Fruit fly (Drosophila melanogaster) Kc167 (cell line): ENCODE results near the gene sordd1.

Source experiments
- Myc ChIP-seq: fragments of >200 bp; optimal IDR thresholded peaks from 2 replicates; lab custom pipeline; 2017; ENCODE audit warnings: missing external identifiers
- Sin3A ChIP-seq: fragments of >200 bp; optimal IDR thresholded peaks from 2 replicates; lab custom pipeline; 2018; ENCODE audit warnings: missing external identifiers
- h ChIP-seq: fragments of >200 bp; optimal IDR thresholded peaks from 3 replicates; lab custom pipeline; 2018; ENCODE audit warnings: missing external identifiers
- insv ChIP-seq: fragments of >200 bp; optimal IDR thresholded peaks from 3 replicates; lab custom pipeline; 2018; ENCODE audit warnings: missing external identifiers
- psq ChIP-seq: fragments of >200 bp; optimal IDR thresholded peaks from 2 replicates; lab custom pipeline; 2017; ENCODE audit warnings: missing external identifiers
- ttk ChIP-seq: sonication (Bioruptor generic); optimal IDR thresholded peaks from 2 replicates; lab custom pipeline; 2017; ENCODE audit warnings: missing external identifiers

Gene sordd1

dm6 chrX:15816127-15816526 lies 20.3 kb upstream of the sordd1 start:
- TF ChIP-seq Sin3A (lab: Kevin White, UChicago) = no peak
- no peak for TF ChIP-seq h (lab: Kevin White, UChicago)
- TF ChIP-seq psq (lab: Kevin White, UChicago) = no peak
- TF ChIP-seq Myc (lab: Kevin White, UChicago) = no peak

dm6 chrX:15814485-15814884 lies 18.7 kb upstream of the sordd1 start:
- no peak for TF ChIP-seq h (lab: Kevin White, UChicago)
- TF ChIP-seq ttk (lab: Kevin White, UChicago) = no peak
- TF ChIP-seq insv = no peak
- no peak for TF ChIP-seq Myc (lab: Kevin White, UChicago)
- no peak for TF ChIP-seq psq (lab: Kevin White, UChicago)
- TF ChIP-seq Sin3A (lab: Kevin White, UChicago) = no peak

- TF ChIP-seq ttk (lab: Kevin White, UChicago) (no peak), h (lab: Kevin White, UChicago) (no peak), insv (no peak), psq (lab: Kevin White, UChicago) (no peak), Sin3A (lab: Kevin White, UChicago) (no peak), Myc (lab: Kevin White, UChicago) (no peak)
Observed at dm6 chrX:15813224-15813623, 17.4 kb upstream of the sordd1 start.

- TF ChIP-seq h (lab: Kevin White, UChicago) (no peak), Myc (lab: Kevin White, UChicago) (no peak), ttk (lab: Kevin White, UChicago) (no peak), psq (lab: Kevin White, UChicago) (no peak), Sin3A (lab: Kevin White, UChicago) (no peak), insv (no peak)
Observed at dm6 chrX:15812615-15812995, 16.8 kb upstream of the sordd1 start.

dm6 chrX:15811666-15812614 lies 16.1 kb upstream of the sordd1 start:
- TF ChIP-seq psq (lab: Kevin White, UChicago) = no peak
- no peak for TF ChIP-seq Myc (lab: Kevin White, UChicago)
- no peak for TF ChIP-seq h (lab: Kevin White, UChicago)
- no peak for TF ChIP-seq insv
- TF ChIP-seq ttk (lab: Kevin White, UChicago) = no peak
- no peak for TF ChIP-seq Sin3A (lab: Kevin White, UChicago)

- TF ChIP-seq h (lab: Kevin White, UChicago) (no peak), insv (no peak), psq (lab: Kevin White, UChicago) (no peak), Myc (lab: Kevin White, UChicago) (no peak), ttk (lab: Kevin White, UChicago) (no peak), Sin3A (lab: Kevin White, UChicago) (no peak)
Observed at dm6 chrX:15809255-15809654, 13.4 kb upstream of the sordd1 start, which contains the start of gene CG8509. Gene CG8509 (plus strand): TSS chrX:15809555.

dm6 chrX:15807915-15808314 lies 12.1 kb upstream of the sordd1 start:
- TF ChIP-seq insv (no peak), Myc (lab: Kevin White, UChicago) (no peak), psq (lab: Kevin White, UChicago) (no peak), Sin3A (lab: Kevin White, UChicago) (no peak), ttk (lab: Kevin White, UChicago) (no peak)

- no peak for TF ChIP-seq h (lab: Kevin White, UChicago)
- TF ChIP-seq Myc (lab: Kevin White, UChicago) = no peak
- no peak for TF ChIP-seq Sin3A (lab: Kevin White, UChicago)
- TF ChIP-seq psq (lab: Kevin White, UChicago) = no peak
- TF ChIP-seq insv = no peak
- TF ChIP-seq ttk (lab: Kevin White, UChicago) = no peak
Observed at dm6 chrX:15805523-15805922, 9.7 kb upstream of the sordd1 start.

- no peak for TF ChIP-seq h (lab: Kevin White, UChicago)
- TF ChIP-seq ttk (lab: Kevin White, UChicago) = no peak
- TF ChIP-seq Myc (lab: Kevin White, UChicago) = no peak
- no peak for TF ChIP-seq insv
- no peak for TF ChIP-seq psq (lab: Kevin White, UChicago)
- no peak for TF ChIP-seq Sin3A (lab: Kevin White, UChicago)
Observed at dm6 chrX:15804790-15805189, 9.0 kb upstream of the sordd1 start.

- TF ChIP-seq psq (lab: Kevin White, UChicago) = no peak
- TF ChIP-seq Sin3A (lab: Kevin White, UChicago) = no peak
- no peak for TF ChIP-seq ttk (lab: Kevin White, UChicago)
- TF ChIP-seq h (lab: Kevin White, UChicago) = no peak
- no peak for TF ChIP-seq insv
- no peak for TF ChIP-seq Myc (lab: Kevin White, UChicago)
Observed at dm6 chrX:15803764-15804563, 8.1 kb upstream of the sordd1 start, which contains the start of the genes PGRP-LE and sd. Gene PGRP-LE (minus strand): TSS chrX:15803880. Gene sd (plus strand): TSS chrX:15804370.
